Worm (Caenorhabditis elegans) whole organism, L4/young adult: ENCODE measurements around the gene mev-1.

Source experiments
- W03F9.2 ChIP-seq: fragments of 150-350 bp; optimal IDR thresholded peaks from 2 replicates; lab custom pipeline; 2014; ENCODE audit warnings: missing biosample characterization, missing genetic modification characterization
- dao-5 ChIP-seq: sonication (generic microtip); optimal IDR thresholded peaks from 2 replicates; lab custom pipeline; 2016; ENCODE audit warnings: missing genotype, missing genetic modification characterization, moderate library complexity, missing compliant biosample characterization
- him-1 ChIP-seq: sonication (generic microtip); optimal IDR thresholded peaks from 2 replicates; lab custom pipeline; 2016; ENCODE audit warnings: missing genotype, missing genetic modification reagents, missing genetic modification characterization, missing compliant biosample characterization

mev-1 gene

DNA sequence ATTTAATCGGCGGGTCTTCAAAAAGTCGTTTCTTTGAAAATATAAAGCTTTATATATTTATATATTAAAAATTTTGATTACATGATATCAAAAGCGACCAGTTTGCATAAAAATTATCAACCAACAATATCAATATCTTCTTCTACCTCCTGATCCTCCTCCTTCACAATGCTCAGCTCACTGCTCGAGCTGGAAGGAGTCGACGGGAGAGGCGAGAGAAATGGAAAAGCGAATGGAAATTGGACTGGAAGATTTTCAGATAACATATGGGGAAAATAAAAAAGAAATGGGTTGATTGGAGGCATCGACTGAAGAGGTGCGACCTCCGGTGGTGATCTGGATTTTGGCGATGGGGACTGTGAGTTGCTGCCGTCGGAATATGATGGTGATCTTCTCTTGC, 5.9 kb downstream of the mev-1 start:
- TF ChIP-seq W03F9.2 (tag; lab: Kevin White, UChicago), result no peak
- TF ChIP-seq dao-5, result no peak
- no peak for TF ChIP-seq him-1 (tag; lab: Kevin White, UChicago)

DNA sequence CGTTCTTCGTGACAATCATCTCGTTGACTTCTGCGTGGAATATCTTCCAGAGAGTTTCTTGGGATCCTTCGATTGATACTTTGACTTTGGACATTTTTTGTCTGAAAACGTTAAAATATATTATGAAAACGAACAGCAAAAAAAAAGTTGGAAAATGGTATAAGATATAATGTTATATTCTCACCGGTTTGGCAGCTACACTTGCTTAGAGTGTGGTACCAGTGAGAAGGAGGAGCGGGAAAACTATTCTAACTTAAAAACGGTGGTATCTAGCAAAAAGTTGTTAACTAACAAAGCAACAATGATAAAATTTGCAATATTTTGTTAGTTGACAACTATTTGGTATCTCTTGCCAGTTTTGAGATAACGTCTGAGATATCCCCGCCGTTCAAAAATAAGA, 7.7 kb downstream of the mev-1 start, which contains the start of gene tbx-9:
TSS of gene tbx-9 (minus strand) at position 101 of the 400 bp plus-strand sequence.
- no peak for TF ChIP-seq W03F9.2 (tag; lab: Kevin White, UChicago)
- no peak for TF ChIP-seq him-1 (tag; lab: Kevin White, UChicago)
- TF ChIP-seq dao-5, result no peak

DNA sequence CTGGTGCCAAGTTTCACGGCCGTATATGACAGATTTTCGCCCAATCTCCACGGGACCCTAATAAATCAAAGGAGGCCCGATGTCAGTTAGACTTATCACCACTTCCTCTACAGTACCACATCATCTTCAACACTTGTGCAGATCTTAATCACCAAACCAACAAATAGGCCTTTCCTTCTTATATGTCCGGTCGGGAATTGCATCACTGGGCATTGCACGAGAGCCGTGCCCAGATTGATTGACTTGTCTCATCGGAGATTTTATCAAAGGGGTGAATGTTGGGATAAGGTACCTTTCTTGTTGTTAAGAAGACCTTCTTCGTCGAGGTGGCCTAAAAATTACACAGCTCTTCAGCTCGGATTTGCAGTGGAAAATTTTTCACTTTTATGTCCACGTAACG, 10.7 kb downstream of the mev-1 start:
- TF ChIP-seq dao-5 (no peak), W03F9.2 (tag; lab: Kevin White, UChicago) (no peak), him-1 (tag; lab: Kevin White, UChicago) (no peak)

DNA sequence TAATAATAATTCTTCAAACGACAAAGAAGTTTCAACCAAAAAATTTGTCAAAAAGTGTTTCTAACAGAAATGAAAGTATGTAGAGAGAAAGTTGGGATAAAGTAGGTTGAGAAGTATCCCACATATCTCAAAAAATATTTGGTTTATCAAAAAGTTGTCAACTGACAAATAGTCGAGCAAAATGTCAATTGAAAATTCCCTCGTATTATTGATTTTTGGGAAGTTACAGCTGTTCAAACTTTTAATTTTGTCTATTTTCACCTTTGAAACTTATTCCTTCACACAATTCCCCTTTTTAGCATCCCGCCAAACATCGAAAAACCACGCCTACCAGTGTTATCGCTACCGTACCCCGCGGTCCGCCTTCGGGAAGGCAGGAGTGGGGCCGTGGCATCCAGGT, 13.0 kb downstream of the mev-1 start, which contains the start of gene tbx-8:
TSS of gene tbx-8 (plus strand) at position 301 of the 400 bp plus-strand sequence.
- no peak for TF ChIP-seq dao-5

DNA sequence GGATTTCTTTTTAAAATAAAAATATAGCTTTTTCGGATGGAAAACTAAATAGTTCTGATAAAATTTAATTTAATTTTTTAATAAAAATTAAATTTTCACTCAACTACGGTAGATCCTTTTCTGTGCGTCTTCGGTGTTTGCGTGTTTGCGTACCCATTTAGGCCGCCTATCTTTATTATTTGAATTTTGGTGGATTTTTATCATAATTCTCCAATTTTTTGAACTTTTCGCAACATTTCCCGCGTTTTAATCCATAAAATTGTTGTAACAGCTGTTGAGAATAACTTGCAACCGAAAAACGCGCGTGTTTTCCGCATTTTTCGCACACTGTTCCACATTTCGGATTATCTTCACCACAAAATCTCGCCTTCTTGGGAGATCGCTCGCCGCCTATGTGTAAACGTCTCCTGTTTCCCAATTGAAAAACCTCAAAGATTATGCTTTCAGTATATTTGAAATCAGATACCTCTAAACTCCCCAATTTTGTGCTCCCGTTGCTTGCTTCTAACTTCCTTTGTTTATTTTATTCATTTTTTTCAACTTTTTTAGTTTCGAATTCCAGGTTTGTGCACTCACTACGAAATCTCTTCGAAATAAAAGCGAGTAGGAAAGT, 17.6 kb downstream of the mev-1 start, which contains the start of gene T07C4.3:
TSS of gene T07C4.3 (plus strand) at position 563 of the 613 bp plus-strand sequence.
- no peak for TF ChIP-seq W03F9.2 (tag; lab: Kevin White, UChicago)
- TF ChIP-seq dao-5, result no peak

DNA sequence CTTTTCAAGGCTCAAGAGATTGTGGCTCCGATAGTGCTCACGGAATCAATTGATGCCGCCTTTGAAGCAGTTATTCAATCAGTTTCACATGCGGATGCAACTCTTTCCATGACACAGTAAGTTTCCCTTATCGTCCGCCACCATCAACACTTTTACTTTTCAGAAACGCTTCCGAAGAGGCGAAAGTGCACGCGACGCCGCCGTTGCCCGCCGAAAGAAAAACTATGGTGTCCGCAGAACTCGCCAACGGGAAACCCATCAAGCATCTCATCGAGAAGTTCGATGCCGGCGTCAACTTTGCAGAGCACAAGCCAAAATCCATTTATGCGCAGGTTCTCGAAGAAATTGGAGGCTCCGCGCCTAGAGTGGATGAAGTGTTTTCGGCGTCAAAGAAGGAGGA, 19.3 kb downstream of the mev-1 start:
- TF ChIP-seq W03F9.2 (tag; lab: Kevin White, UChicago) (no peak), him-1 (tag; lab: Kevin White, UChicago) (no peak), dao-5 (no peak)

DNA sequence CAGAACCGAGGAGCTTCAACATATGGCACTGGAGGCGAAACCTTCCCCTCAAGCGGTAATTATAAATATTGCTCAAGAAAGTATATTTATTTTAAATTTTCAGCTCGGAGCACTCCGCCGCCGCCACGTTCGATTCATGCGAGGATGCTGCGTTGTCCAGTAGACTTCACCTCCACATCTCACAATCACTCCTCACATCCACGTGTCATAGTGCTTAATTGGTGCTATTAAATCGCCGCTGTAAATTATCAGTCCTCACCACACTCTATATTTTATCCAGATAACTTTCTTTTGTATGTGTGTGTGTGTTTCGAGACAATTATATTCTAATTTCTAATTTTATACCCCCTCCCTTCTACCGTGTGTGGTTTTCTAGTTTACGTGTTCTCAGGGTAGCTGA, 20.5 kb downstream of the mev-1 start:
- TF ChIP-seq dao-5 (no peak), him-1 (tag; lab: Kevin White, UChicago) (no peak), W03F9.2 (tag; lab: Kevin White, UChicago) (no peak)

DNA sequence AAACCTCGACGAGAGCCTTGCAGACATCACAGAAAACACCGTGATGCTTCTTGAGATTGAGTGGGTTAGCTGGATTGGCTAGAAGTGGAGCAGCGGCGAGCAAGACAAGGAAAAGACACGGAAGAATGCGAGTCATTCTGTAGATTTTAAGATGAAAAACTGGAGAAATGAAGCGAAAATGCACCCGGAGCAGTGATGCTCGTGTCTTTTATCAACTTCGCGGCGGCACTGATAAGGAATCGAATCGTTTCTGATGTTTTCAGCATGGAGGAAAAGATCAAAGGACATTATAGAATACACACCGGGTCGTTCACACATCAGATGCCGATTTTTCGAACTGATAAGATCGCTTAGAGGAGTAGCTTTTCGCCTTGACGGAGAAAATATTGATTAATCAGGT, 21.3 kb downstream of the mev-1 start, which contains the start of gene spp-1:
TSS of gene spp-1 (minus strand) at position 287 of the 400 bp plus-strand sequence.
- TF ChIP-seq dao-5 (no peak), W03F9.2 (tag; lab: Kevin White, UChicago) (no peak), him-1 (tag; lab: Kevin White, UChicago) (no peak)

DNA sequence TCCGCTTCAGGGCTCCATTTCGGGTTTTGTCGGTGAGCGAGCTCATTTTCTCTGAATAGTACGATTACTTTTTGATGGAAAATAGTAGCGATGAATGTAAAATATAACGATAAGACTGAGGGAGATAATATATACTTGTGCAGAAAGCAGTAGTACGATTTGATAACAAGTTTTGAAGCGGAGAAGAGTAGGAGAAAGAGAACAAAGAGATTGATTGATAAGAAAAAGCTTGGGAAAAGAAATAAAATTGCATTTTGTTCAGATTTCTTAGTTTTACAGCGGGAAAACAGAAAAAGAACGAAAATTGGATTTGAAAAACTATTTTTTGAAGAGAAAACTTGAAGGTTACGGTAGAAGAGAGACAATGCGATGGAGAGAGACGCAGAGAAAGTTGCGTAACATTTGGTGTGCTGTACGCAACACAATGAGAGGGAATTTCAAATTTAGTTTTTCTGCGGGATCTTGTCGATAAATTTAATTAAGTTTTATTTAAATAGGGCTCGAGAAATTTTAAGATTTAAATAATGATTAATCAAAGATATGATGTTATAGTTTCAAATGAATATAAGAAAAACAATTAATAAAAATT, 23.6 kb downstream of the mev-1 start, which contains the start of gene umps-1:
TSS of gene umps-1 (minus strand) at position 51 of the 589 bp plus-strand sequence.
- TF ChIP-seq W03F9.2 (tag; lab: Kevin White, UChicago) (peak; percentile 57), dao-5 (no peak), him-1 (tag; lab: Kevin White, UChicago) (no peak)

DNA sequence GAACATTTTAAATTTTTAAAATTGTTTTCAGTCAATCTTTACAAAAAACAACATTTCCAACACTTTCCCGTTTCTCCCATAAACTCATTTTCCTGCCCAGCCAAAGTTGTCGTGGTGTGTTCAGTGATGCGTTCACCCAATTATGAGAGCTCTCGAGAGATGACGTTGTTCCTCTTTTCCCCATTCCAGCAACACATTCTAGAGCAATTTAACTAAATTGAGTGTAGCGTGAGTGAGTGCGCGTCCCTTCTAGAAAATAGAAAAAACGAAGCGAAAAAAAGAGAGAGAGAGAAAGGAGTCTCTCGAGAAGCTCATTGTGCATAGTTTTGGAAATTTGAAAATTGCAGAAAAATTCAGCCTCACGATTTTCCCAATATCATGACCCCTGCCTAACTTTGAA, 24.7 kb downstream of the mev-1 start:
- no peak for TF ChIP-seq W03F9.2 (tag; lab: Kevin White, UChicago)
- TF ChIP-seq dao-5, result no peak
- TF ChIP-seq him-1 (tag; lab: Kevin White, UChicago), result no peak

DNA sequence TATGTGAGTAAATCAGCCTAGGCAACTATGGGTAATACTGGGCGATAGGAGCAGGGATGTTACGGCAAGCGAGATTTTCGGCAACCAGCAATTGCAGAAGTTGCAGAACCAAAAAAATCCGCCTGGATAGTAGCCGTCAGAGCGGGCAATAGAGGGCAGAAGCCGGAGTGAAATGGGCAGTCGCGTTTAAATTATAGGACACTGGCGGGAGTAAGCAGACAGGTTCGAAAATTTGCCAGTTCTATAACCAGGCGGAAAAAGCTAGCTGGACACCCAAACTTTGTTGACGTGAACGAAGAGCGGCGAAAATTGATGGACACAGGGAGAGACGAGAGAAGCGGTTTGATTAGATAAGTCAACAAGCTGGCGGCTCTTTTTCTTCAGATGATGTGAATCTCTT, 25.8 kb downstream of the mev-1 start:
- no peak for TF ChIP-seq dao-5
- no peak for TF ChIP-seq him-1 (tag; lab: Kevin White, UChicago)
- no peak for TF ChIP-seq W03F9.2 (tag; lab: Kevin White, UChicago)

DNA sequence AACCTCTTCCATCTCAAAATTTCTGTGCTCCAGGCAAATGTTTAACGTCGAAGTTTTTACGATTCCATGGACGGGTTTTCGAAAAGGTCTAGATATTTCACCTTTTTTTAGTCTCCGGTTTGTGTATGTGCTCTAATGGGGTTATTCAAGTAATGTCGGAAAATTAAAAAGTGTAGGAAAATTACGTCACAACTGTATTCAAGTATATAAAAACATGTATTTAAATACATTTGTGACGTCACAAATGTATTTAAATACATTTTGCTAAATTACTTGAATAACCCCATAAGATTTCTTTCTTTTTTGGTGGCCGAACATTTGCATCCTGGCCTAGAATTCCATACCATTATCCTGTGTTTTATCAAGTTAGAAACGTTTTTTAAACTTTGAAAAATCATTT, 27.4 kb downstream of the mev-1 start:
- TF ChIP-seq him-1 (tag; lab: Kevin White, UChicago) (no peak), dao-5 (no peak), W03F9.2 (tag; lab: Kevin White, UChicago) (no peak)

DNA sequence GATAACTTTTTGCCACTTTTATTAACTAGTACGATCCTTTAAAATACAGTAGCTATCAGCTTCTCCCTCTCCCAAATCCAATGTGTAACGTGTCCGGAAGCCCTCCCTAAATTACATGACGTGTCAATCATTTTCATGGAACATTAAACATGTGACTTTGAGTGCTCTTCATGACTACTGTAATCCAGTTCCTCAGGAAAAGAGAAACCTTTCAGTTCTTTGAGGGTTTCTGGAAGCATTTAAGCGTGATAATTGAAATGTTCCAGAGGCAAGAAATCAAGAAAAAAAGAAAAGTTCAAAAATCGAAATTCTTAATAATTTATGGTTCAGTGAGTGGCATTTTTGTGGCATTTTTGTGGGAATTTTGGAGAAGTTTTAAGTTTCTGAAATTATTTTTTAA, 28.8 kb downstream of the mev-1 start:
- TF ChIP-seq him-1 (tag; lab: Kevin White, UChicago) (no peak), W03F9.2 (tag; lab: Kevin White, UChicago) (no peak), dao-5 (no peak)

DNA sequence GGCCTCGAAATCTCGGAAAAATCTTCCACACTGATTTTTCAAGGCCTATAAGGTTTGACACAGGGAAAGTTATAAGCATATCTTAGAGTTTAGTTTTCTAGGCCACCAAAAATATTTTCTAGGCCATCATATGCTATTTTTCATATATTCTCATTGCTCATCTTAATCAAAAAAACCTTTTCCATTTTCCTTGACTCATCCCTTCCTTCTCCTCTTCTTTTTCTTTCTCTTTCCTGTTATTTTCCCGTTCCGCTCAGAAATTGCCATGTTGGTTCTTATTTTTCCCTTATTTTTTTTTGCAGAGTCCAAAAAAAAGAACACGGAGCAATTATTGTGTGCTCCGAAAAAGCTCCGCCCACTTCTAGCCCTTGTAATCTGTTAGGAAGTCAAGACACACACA, 30.6 kb downstream of the mev-1 start, which contains the start of gene tbc-8:
TSS of gene tbc-8 (plus strand) at position 301 of the 400 bp plus-strand sequence.
- TF ChIP-seq him-1 (tag; lab: Kevin White, UChicago) (no peak), dao-5 (no peak), W03F9.2 (tag; lab: Kevin White, UChicago) (no peak)
